Worm (Caenorhabditis elegans) whole organism, L4/young adult: Measurements from ENCODE around the gene ZK105.6.

Experiments
- W03F9.2 ChIP-seq: fragments of 150-350 bp; optimal IDR thresholded peaks from 2 replicates; lab custom pipeline; 2014; ENCODE audit warnings: missing biosample characterization, missing genetic modification characterization
- dao-5 ChIP-seq: sonication (generic microtip); optimal IDR thresholded peaks from 2 replicates; lab custom pipeline; 2016; ENCODE audit warnings: missing genotype, missing genetic modification characterization, moderate library complexity, missing compliant biosample characterization
- him-1 ChIP-seq: sonication (generic microtip); optimal IDR thresholded peaks from 2 replicates; lab custom pipeline; 2016; ENCODE audit warnings: missing genotype, missing genetic modification reagents, missing genetic modification characterization, missing compliant biosample characterization

- TF ChIP-seq him-1 = no peak
- no peak for TF ChIP-seq dao-5 (tag; lab: Kevin White, UChicago)
- TF ChIP-seq W03F9.2 = no peak
These were observed 37.7 kb downstream of the ZK105.6 start, which contains the start of the genes nhr-94 and nhr-152 for ce11 chrV:7686189-7686588.
